Fruit fly (Drosophila melanogaster) whole organism, prepupa: Measurements from ENCODE around the gene dally.

ENCODE experiments used
- CG10631 ChIP-seq: fragments of 200-800 bp; sonication (Bioruptor generic); optimal IDR thresholded peaks from 2 replicates; lab custom pipeline; 2016; ENCODE audit warnings: missing biosample characterization, missing genetic modification characterization
- CG16779 ChIP-seq: fragments of 200-800 bp; sonication (Bioruptor generic); optimal IDR thresholded peaks from 3 replicates; lab custom pipeline; 2017; ENCODE audit warnings: missing biosample characterization, mild to moderate bottlenecking, missing genetic modification characterization
- CG3919 ChIP-seq: fragments of 200-800 bp; sonication (Bioruptor generic); optimal IDR thresholded peaks from 3 replicates; lab custom pipeline; 2016; ENCODE audit warnings: missing biosample characterization, missing genetic modification characterization
- CG6854 ChIP-seq: fragments of 200-800 bp; sonication (Bioruptor generic); optimal IDR thresholded peaks from 2 replicates; lab custom pipeline; 2017; ENCODE audit warnings: missing biosample characterization, mild to moderate bottlenecking, missing genetic modification characterization
- CG9139 ChIP-seq: fragments of 200-800 bp; sonication (Bioruptor generic); optimal IDR thresholded peaks from 3 replicates; lab custom pipeline; 2017; ENCODE audit warnings: missing biosample characterization, mild to moderate bottlenecking, missing genetic modification characterization
- Hr39 ChIP-seq: fragments of 200-800 bp; sonication (Bioruptor generic); optimal IDR thresholded peaks from 2 replicates; lab custom pipeline; 2016; ENCODE audit warnings: missing biosample characterization, missing genetic modification characterization
- Hr4 ChIP-seq: fragments of 200-800 bp; sonication (Bioruptor generic); optimal IDR thresholded peaks from 3 replicates; lab custom pipeline; 2016; ENCODE audit warnings: missing biosample characterization, missing genetic modification characterization
- Lpt ChIP-seq: fragments of 200-800 bp; sonication (Bioruptor generic); optimal IDR thresholded peaks from 3 replicates; lab custom pipeline; 2016; ENCODE audit warnings: missing biosample characterization, missing genetic modification characterization
- Smox ChIP-seq: fragments of 200-800 bp; sonication (Bioruptor generic); optimal IDR thresholded peaks from 3 replicates; lab custom pipeline; 2016; ENCODE audit warnings: missing biosample characterization, missing genetic modification characterization
- acj6 ChIP-seq: fragments of 200-800 bp; sonication (Bioruptor generic); optimal IDR thresholded peaks from 3 replicates; lab custom pipeline; 2016; ENCODE audit warnings: missing biosample characterization, missing genetic modification characterization
- cyc ChIP-seq: fragments of 200-800 bp; sonication (Bioruptor generic); optimal IDR thresholded peaks from 3 replicates; lab custom pipeline; 2016; ENCODE audit warnings: missing biosample characterization, missing genetic modification characterization
- eg ChIP-seq: fragments of 200-800 bp; sonication (Bioruptor generic); IDR thresholded peaks from 3 replicates; pipeline ENCODE4 v1.3.6; 2022; ENCODE audit warnings: missing biosample characterization, missing genetic modification characterization
- ss ChIP-seq, 2 experiments: fragments of 200-800 bp; sonication (Bioruptor generic); optimal IDR thresholded peaks; 2 replicates in 1 of 2; 3 replicates in 1 of 2; lab custom pipeline; 2017 to 2018; ENCODE audit warnings: mild to moderate bottlenecking in 2 of 2, missing biosample characterization in 2 of 2, missing genetic modification characterization in 2 of 2, moderate library complexity in 1 of 2

dm6 chr3L:8931916-8932315, 104.6 kb downstream of the dally start:
- TF ChIP-seq CG16779 (no peak), eg (GFP tag; lab: Robert Waterston, UW) (no peak), CG9139 (no peak), cyc (no peak), ss (GFP tag; optimal IDR thresholded peaks at IDR 0.05; lab: Kevin White, UChicago) (no peak), CG3919 (GFP tag; lab: Kevin White, UChicago) (no peak), acj6 (GFP tag; lab: Kevin White, UChicago) (no peak), CG10631 (no peak), Smox (GFP tag; lab: Kevin White, UChicago) (no peak), CG6854 (GFP tag; lab: Kevin White, UChicago) (no peak), Hr39 (no peak), Lpt (GFP tag; lab: Kevin White, UChicago) (no peak), Hr4 (GFP tag; lab: Kevin White, UChicago) (no peak)
